Fruit fly (Drosophila melanogaster): ENCODE data around the gene CG13599.

Gene CG13599

dm6 chr3R:23888273-23889220 is 42.9 kb upstream of the CG13599 start (continued):
- no peak for TF ChIP-seq Doc2 (GFP tag; IDR thresholded peaks at IDR 0.05)
- 0 out of 3 replicates have a peak, but pooled peaks have one; percentile 26 for TF ChIP-seq ken (GFP tag; IDR thresholded peaks at IDR 0.05)
- no peak for TF ChIP-seq CG1832 (GFP tag; optimal IDR thresholded peaks at IDR 0.05)
- TF ChIP-seq CG8290 (GFP tag; optimal IDR thresholded peaks at IDR 0.05): no peak
- TF ChIP-seq CG8290 (tag; optimal IDR thresholded peaks at IDR 0.05): peak in 1 of 2 experiments; percentile 21
- peak; percentile 51 for TF ChIP-seq row (GFP tag; IDR thresholded peaks at IDR 0.05)
- peak; percentile 8 for TF ChIP-seq CG1602 (GFP tag; optimal IDR thresholded peaks at IDR 0.05)
- TF ChIP-seq CG4617 (GFP tag; optimal IDR thresholded peaks at IDR 0.05; ENCODE audit: borderline replicate concordance): no peak
- TF ChIP-seq CG10147 (GFP tag; optimal IDR thresholded peaks at IDR 0.05): no peak
- no peak for TF ChIP-seq oc (tag; optimal IDR thresholded peaks at IDR 0.05)
- peak; percentile 37 for TF ChIP-seq repo (GFP tag; optimal IDR thresholded peaks at IDR 0.05)
- no peak for TF ChIP-seq CG2129 (GFP tag; IDR thresholded peaks at IDR 0.05; ENCODE audit: partially characterized antibody)
- TF ChIP-seq Lpt (GFP tag; optimal IDR thresholded peaks at IDR 0.05): no peak
- no peak for TF ChIP-seq Elba2 (GFP tag; optimal IDR thresholded peaks at IDR 0.05)
- no peak for TF ChIP-seq slou (GFP tag; optimal IDR thresholded peaks at IDR 0.05)
- no peak for TF ChIP-seq CG17186 (GFP tag; optimal IDR thresholded peaks at IDR 0.05)
- no peak for TF ChIP-seq CG15514 (GFP tag; optimal IDR thresholded peaks at IDR 0.05)
- no peak for TF ChIP-seq Gug (GFP tag; IDR thresholded peaks at IDR 0.05)
- no peak for TF ChIP-seq CG8924 (tag; optimal IDR thresholded peaks at IDR 0.05)
- TF ChIP-seq CG6813 (GFP tag; optimal IDR thresholded peaks at IDR 0.05): no peak
- no peak for TF ChIP-seq CG18476 (GFP tag; optimal IDR thresholded peaks at IDR 0.05)
- TF ChIP-seq Awh (GFP tag; IDR thresholded peaks at IDR 0.05): no peak; the same call in 1 of the 2 replicates
- TF ChIP-seq CG11504 (tag; optimal IDR thresholded peaks at IDR 0.05): peak; percentile 42
- peak; percentile 31; the same call in 1 of the 3 replicates for TF ChIP-seq tgo (GFP tag; IDR thresholded peaks at IDR 0.05)
- no peak for TF ChIP-seq z (GFP tag; IDR thresholded peaks at IDR 0.05)
- peak; percentile 38 for TF ChIP-seq phol (tag; optimal IDR thresholded peaks at IDR 0.05)
- no peak for TF ChIP-seq ttk (GFP tag; IDR thresholded peaks at IDR 0.05)
- no peak for TF ChIP-seq Opbp (GFP tag; IDR thresholded peaks at IDR 0.05; ENCODE audit: partially characterized antibody)
- TF ChIP-seq bigmax (GFP tag; optimal IDR thresholded peaks at IDR 0.05): no peak
- peak; percentile 57; the same call in 1 of the 2 replicates for TF ChIP-seq HLH3B (GFP tag; IDR thresholded peaks at IDR 0.05)
- no peak for TF ChIP-seq Sin3A (optimal IDR thresholded peaks at IDR 0.05)
- no peak for TF ChIP-seq Camta (GFP tag; optimal IDR thresholded peaks at IDR 0.05)
- TF ChIP-seq Mad (GFP tag; optimal IDR thresholded peaks at IDR 0.05): no peak
- no peak for TF ChIP-seq Dref (GFP tag; IDR thresholded peaks at IDR 0.05)
- TF ChIP-seq Bgb (GFP tag; IDR thresholded peaks at IDR 0.05; ENCODE audit: partially characterized antibody): no peak
- no peak for TF ChIP-seq salm (tag; optimal IDR thresholded peaks at IDR 0.05)
- TF ChIP-seq grau (tag; optimal IDR thresholded peaks at IDR 0.05): peak; percentile 90
- TF ChIP-seq schlank (tag; optimal IDR thresholded peaks at IDR 0.05): no peak
- TF ChIP-seq CG6175 (GFP tag; IDR thresholded peaks at IDR 0.05): no peak
- no peak for TF ChIP-seq CG12942 (GFP tag; optimal IDR thresholded peaks at IDR 0.05)
- TF ChIP-seq mam (GFP tag; optimal IDR thresholded peaks at IDR 0.05): no peak
- TF ChIP-seq CG7372 (GFP tag; IDR thresholded peaks at IDR 0.05): no peak
- no peak for TF ChIP-seq CG3281 (GFP tag; optimal IDR thresholded peaks at IDR 0.05)
- TF ChIP-seq gt (GFP tag; IDR thresholded peaks at IDR 0.05): no peak
- TF ChIP-seq zf30C (GFP tag; optimal IDR thresholded peaks at IDR 0.05): peak; percentile 43
- TF ChIP-seq gsb-n (tag; optimal IDR thresholded peaks at IDR 0.05): no peak
- TF ChIP-seq gro (GFP tag; optimal IDR thresholded peaks at IDR 0.05): no peak
- no peak for TF ChIP-seq CG31388 (GFP tag; optimal IDR thresholded peaks at IDR 0.05)
- TF ChIP-seq pan (optimal IDR thresholded peaks at IDR 0.05): no peak
- TF ChIP-seq pan (GFP tag; optimal IDR thresholded peaks at IDR 0.05 in 1 of 2, IDR thresholded peaks at IDR 0.05 in 1 of 2): peak in 1 of 2 experiments; percentile 5
